1 fruit fly cellular context compared by ENCODE assay signal in the genomic region with DNA sequence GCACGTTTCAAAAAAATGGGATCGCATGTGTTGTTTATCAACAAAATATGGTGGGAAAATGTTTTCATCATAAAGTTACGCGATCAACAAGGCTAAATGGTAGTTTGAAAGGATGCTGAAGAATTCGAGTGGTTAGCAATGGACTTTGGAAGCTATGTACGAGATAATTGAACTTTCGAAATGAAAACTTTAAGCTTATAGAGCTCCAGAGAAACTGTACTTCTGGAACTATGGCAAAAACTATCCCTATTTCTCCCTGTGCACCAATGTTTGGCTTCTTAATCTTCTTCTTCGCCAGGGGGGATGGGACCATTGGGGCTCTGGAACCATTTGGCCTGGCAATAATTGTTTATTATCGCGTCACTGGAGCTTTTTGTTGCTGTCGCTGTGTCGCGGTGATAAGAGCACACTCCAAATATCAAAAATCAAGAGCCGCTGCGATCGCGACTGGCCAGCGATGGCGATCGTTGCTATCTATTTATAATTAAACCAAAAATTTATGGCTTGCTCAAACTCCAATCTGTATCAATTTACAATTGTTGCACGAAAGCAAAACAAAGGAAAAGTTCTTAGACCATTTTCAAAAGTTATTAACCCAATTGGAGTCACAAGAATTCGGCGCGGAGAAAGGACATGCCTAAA.
TF ChIP-seq lines count a peak whose summit lies in the region.

No protein-coding gene starts in this region.

TF ChIP-seq in whole organism, embryonic, 481 proteins besides CTCF, POLR2A, EP300 and RAD21 (continued from another document and continues in another):
- TF ChIP-seq lov (optimal IDR thresholded peaks at IDR 0.05; lab: Kevin White, UChicago) = no peak
- TF ChIP-seq lov (GFP tag; IDR thresholded peaks at IDR 0.05; lab: Robert Waterston, UW) = no peak
- TF ChIP-seq Hsf (GFP tag; optimal IDR thresholded peaks at IDR 0.05; lab: Kevin White, UChicago) = peak; percentile 31
- TF ChIP-seq lbe (GFP tag; optimal IDR thresholded peaks at IDR 0.05; lab: Kevin White, UChicago) = no peak
- no peak for TF ChIP-seq CG15073 (GFP tag; optimal IDR thresholded peaks at IDR 0.05; lab: Kevin White, UChicago)
- peak; percentile 37 for TF ChIP-seq CG12659 (GFP tag; optimal IDR thresholded peaks at IDR 0.05; lab: Kevin White, UChicago)
- no peak for TF ChIP-seq Dref (GFP tag; IDR thresholded peaks at IDR 0.05; lab: Robert Waterston, UW)
- TF ChIP-seq CG6854 (GFP tag; optimal IDR thresholded peaks at IDR 0.05; lab: Kevin White, UChicago) = peak; percentile 29
- TF ChIP-seq CG13624 (GFP tag; optimal IDR thresholded peaks at IDR 0.05; lab: Kevin White, UChicago) = peak; percentile 39
- TF ChIP-seq repo (GFP tag; optimal IDR thresholded peaks at IDR 0.05; lab: Kevin White, UChicago) = no peak
- no peak for TF ChIP-seq CG2202 (tag; optimal IDR thresholded peaks at IDR 0.05; lab: Kevin White, UChicago)
- TF ChIP-seq CG1233 (GFP tag; optimal IDR thresholded peaks at IDR 0.05; lab: Kevin White, UChicago) = peak; percentile 14
- TF ChIP-seq NFAT (GFP tag; IDR thresholded peaks at IDR 0.05; lab: Robert Waterston, UW) = no peak
- no peak for TF ChIP-seq CG5953 (GFP tag; IDR thresholded peaks at IDR 0.05; lab: Robert Waterston, UW)
- TF ChIP-seq Myb (GFP tag; optimal IDR thresholded peaks at IDR 0.05; lab: Kevin White, UChicago) = peak; percentile 36
- peak; percentile 26 for TF ChIP-seq CG2712 (tag; optimal IDR thresholded peaks at IDR 0.05; lab: Kevin White, UChicago)
- no peak for TF ChIP-seq jigr1 (GFP tag; IDR thresholded peaks at IDR 0.05; lab: Robert Waterston, UW)
- TF ChIP-seq psq (GFP tag; optimal IDR thresholded peaks at IDR 0.05; lab: Kevin White, UChicago) = no peak
- no peak for TF ChIP-seq HLH4C (GFP tag; IDR thresholded peaks at IDR 0.05; lab: Robert Waterston, UW; ENCODE audit: partially characterized antibody)
- TF ChIP-seq CG9817 (tag; optimal IDR thresholded peaks at IDR 0.05; lab: Kevin White, UChicago) = peak; percentile 22
- TF ChIP-seq CG7271 (tag; optimal IDR thresholded peaks at IDR 0.05; lab: Kevin White, UChicago) = no peak
- TF ChIP-seq CG3281 (GFP tag; optimal IDR thresholded peaks at IDR 0.05; lab: Kevin White, UChicago) = peak; percentile 65
- no peak for TF ChIP-seq CG14667 (GFP tag; IDR thresholded peaks at IDR 0.05; lab: Robert Waterston, UW)
- TF ChIP-seq pan (optimal IDR thresholded peaks at IDR 0.05; lab: Kevin White, UChicago) = no peak
- no peak for TF ChIP-seq pan (GFP tag; optimal IDR thresholded peaks at IDR 0.05 in 1 of 2, IDR thresholded peaks at IDR 0.05 in 1 of 2)
- TF ChIP-seq ash1 (GFP tag; optimal IDR thresholded peaks at IDR 0.05; lab: Kevin White, UChicago) = no peak
- peak; percentile 41 for TF ChIP-seq D19B (GFP tag; optimal IDR thresholded peaks at IDR 0.05; lab: Kevin White, UChicago)
- no peak for TF ChIP-seq crol (GFP tag; IDR thresholded peaks at IDR 0.05; lab: Robert Waterston, UW)
- TF ChIP-seq CG10321 (GFP tag; IDR thresholded peaks at IDR 0.05; lab: Robert Waterston, UW) = no peak
- TF ChIP-seq CG6813 (GFP tag; optimal IDR thresholded peaks at IDR 0.05; lab: Kevin White, UChicago) = no peak
- no peak for TF ChIP-seq CG7987 (GFP tag; optimal IDR thresholded peaks at IDR 0.05; lab: Kevin White, UChicago)
- no peak for TF ChIP-seq bbx (GFP tag; IDR thresholded peaks at IDR 0.05; lab: Robert Waterston, UW; ENCODE audit: partially characterized antibody)
- peak; percentile 57 for TF ChIP-seq zfh2 (GFP tag; optimal IDR thresholded peaks at IDR 0.05; lab: Kevin White, UChicago)
- TF ChIP-seq CG16779 (GFP tag; IDR thresholded peaks at IDR 0.05; lab: Robert Waterston, UW) = no peak
- TF ChIP-seq CG9876 (GFP tag; optimal IDR thresholded peaks at IDR 0.05; lab: Kevin White, UChicago) = peak; percentile 31
- no peak for TF ChIP-seq Elba2 (GFP tag; optimal IDR thresholded peaks at IDR 0.05; lab: Kevin White, UChicago)
- no peak for TF ChIP-seq B-H1 (GFP tag; IDR thresholded peaks at IDR 0.05; lab: Robert Waterston, UW)
- TF ChIP-seq CG10979 (tag; optimal IDR thresholded peaks at IDR 0.05; lab: Kevin White, UChicago) = no peak
- no peak for TF ChIP-seq CG17912 (GFP tag; optimal IDR thresholded peaks at IDR 0.05; lab: Kevin White, UChicago)
- no peak for TF ChIP-seq Six4 (GFP tag; optimal IDR thresholded peaks at IDR 0.05; lab: Kevin White, UChicago)
- no peak for TF ChIP-seq lola (GFP tag; optimal IDR thresholded peaks at IDR 0.05; lab: Kevin White, UChicago)
- peak; percentile 53 for TF ChIP-seq ind (GFP tag; optimal IDR thresholded peaks at IDR 0.05; lab: Kevin White, UChicago)
- TF ChIP-seq her (GFP tag; optimal IDR thresholded peaks at IDR 0.05; lab: Kevin White, UChicago) = peak; percentile 8
- no peak for TF ChIP-seq CG6175 (GFP tag; IDR thresholded peaks at IDR 0.05; lab: Robert Waterston, UW)
- TF ChIP-seq cas (GFP tag; IDR thresholded peaks at IDR 0.05; lab: Robert Waterston, UW) = no peak
- TF ChIP-seq pnt (GFP tag; optimal IDR thresholded peaks at IDR 0.05; lab: Kevin White, UChicago) = no peak
- TF ChIP-seq tna (GFP tag; IDR thresholded peaks at IDR 0.05; lab: Robert Waterston, UW; ENCODE audit: partially characterized antibody) = no peak
- TF ChIP-seq slbo (GFP tag; IDR thresholded peaks at IDR 0.05; lab: Robert Waterston, UW) = peak; percentile 49; the same call in 1 of the 2 replicates
- no peak for TF ChIP-seq CG10462 (GFP tag; optimal IDR thresholded peaks at IDR 0.05; lab: Kevin White, UChicago)
- TF ChIP-seq Dll (GFP tag; IDR thresholded peaks at IDR 0.05; lab: Robert Waterston, UW; ENCODE audit: partially characterized antibody) = no peak
- TF ChIP-seq unc-4 (GFP tag; IDR thresholded peaks at IDR 0.05; lab: Robert Waterston, UW; ENCODE audit: partially characterized antibody) = no peak
- TF ChIP-seq D (optimal IDR thresholded peaks at IDR 0.05; lab: Kevin White, UChicago) = no peak
- TF ChIP-seq D (GFP tag; optimal IDR thresholded peaks at IDR 0.05; lab: Kevin White, UChicago) = no peak
- TF ChIP-seq Fer2 (tag; optimal IDR thresholded peaks at IDR 0.05; lab: Kevin White, UChicago) = no peak
- TF ChIP-seq maf-S (GFP tag; optimal IDR thresholded peaks at IDR 0.05; lab: Kevin White, UChicago) = peak; percentile 17
- TF ChIP-seq CG3995 (GFP tag; optimal IDR thresholded peaks at IDR 0.05; lab: Kevin White, UChicago) = peak; percentile 15
- peak; percentile 17 for TF ChIP-seq Deaf1 (tag; optimal IDR thresholded peaks at IDR 0.05; lab: Kevin White, UChicago)
- TF ChIP-seq Antp (GFP tag; optimal IDR thresholded peaks at IDR 0.05; lab: Kevin White, UChicago) = peak; percentile 31
- no peak for TF ChIP-seq stc (GFP tag; IDR thresholded peaks at IDR 0.05; lab: Robert Waterston, UW)
- TF ChIP-seq CG30403 (GFP tag; optimal IDR thresholded peaks at IDR 0.05; lab: Kevin White, UChicago) = peak; percentile 59
- peak in 1 of 2 experiments; percentile 55 for TF ChIP-seq Hr51 (GFP tag; optimal IDR thresholded peaks at IDR 0.05; lab: Kevin White, UChicago)
- TF ChIP-seq Bteb2 (GFP tag; optimal IDR thresholded peaks at IDR 0.05; lab: Kevin White, UChicago) = no peak
- TF ChIP-seq Rfx (GFP tag; IDR thresholded peaks at IDR 0.05; lab: Robert Waterston, UW) = peak; percentile 59
- TF ChIP-seq hb (GFP tag; IDR thresholded peaks at IDR 0.05; lab: Robert Waterston, UW; ENCODE audit: partially characterized antibody) = no peak
- peak; percentile 54 for TF ChIP-seq CG10209 (GFP tag; optimal IDR thresholded peaks at IDR 0.05; lab: Kevin White, UChicago)
- no peak for TF ChIP-seq CG15479 (GFP tag; optimal IDR thresholded peaks at IDR 0.05; lab: Kevin White, UChicago)
- TF ChIP-seq ara (GFP tag; IDR thresholded peaks at IDR 0.05; lab: Robert Waterston, UW) = no peak
- TF ChIP-seq Dad (GFP tag; optimal IDR thresholded peaks at IDR 0.05; lab: Kevin White, UChicago) = no peak
- no peak for TF ChIP-seq CG4617 (GFP tag; optimal IDR thresholded peaks at IDR 0.05; lab: Kevin White, UChicago; ENCODE audit: borderline replicate concordance)
- no peak for TF ChIP-seq Nf-YA (GFP tag; IDR thresholded peaks at IDR 0.05; lab: Robert Waterston, UW)
- TF ChIP-seq fu2 (GFP tag; optimal IDR thresholded peaks at IDR 0.05; lab: Kevin White, UChicago) = peak; percentile 13
- no peak for TF ChIP-seq Eip74EF (GFP tag; optimal IDR thresholded peaks at IDR 0.05; lab: Kevin White, UChicago)
- TF ChIP-seq dati (GFP tag; IDR thresholded peaks at IDR 0.05; lab: Robert Waterston, UW) = no peak
- no peak for TF ChIP-seq pb (GFP tag; optimal IDR thresholded peaks at IDR 0.05; lab: Kevin White, UChicago)
- peak; percentile 84 for TF ChIP-seq CG2120 (GFP tag; optimal IDR thresholded peaks at IDR 0.05; lab: Kevin White, UChicago)
- TF ChIP-seq Dip2 (GFP tag; IDR thresholded peaks at IDR 0.05; lab: Robert Waterston, UW) = no peak
- TF ChIP-seq Spps (tag; optimal IDR thresholded peaks at IDR 0.05; lab: Kevin White, UChicago) = no peak
- no peak for TF ChIP-seq crc (GFP tag; optimal IDR thresholded peaks at IDR 0.05; lab: Kevin White, UChicago)
- no peak for TF ChIP-seq NC2α (GFP tag; optimal IDR thresholded peaks at IDR 0.05; lab: Kevin White, UChicago)
- TF ChIP-seq Ravus (GFP tag; IDR thresholded peaks at IDR 0.05; lab: Robert Waterston, UW) = no peak
- no peak for TF ChIP-seq CG4707 (GFP tag; optimal IDR thresholded peaks at IDR 0.05; lab: Kevin White, UChicago)
- TF ChIP-seq so (GFP tag; IDR thresholded peaks at IDR 0.05; lab: Robert Waterston, UW) = no peak
- TF ChIP-seq CG3726 (GFP tag; IDR thresholded peaks at IDR 0.05; lab: Robert Waterston, UW) = no peak
- peak; percentile 74 for TF ChIP-seq BtbVII (GFP tag; optimal IDR thresholded peaks at IDR 0.05; lab: Kevin White, UChicago)
- TF ChIP-seq Scr (GFP tag; IDR thresholded peaks at IDR 0.05; lab: Robert Waterston, UW; ENCODE audit: partially characterized antibody) = no peak
- no peak for TF ChIP-seq CG8765 (GFP tag; IDR thresholded peaks at IDR 0.05; lab: Robert Waterston, UW)
- TF ChIP-seq CG12155 (GFP tag; optimal IDR thresholded peaks at IDR 0.05; lab: Kevin White, UChicago) = no peak
- TF ChIP-seq sc (optimal IDR thresholded peaks at IDR 0.05; lab: Kevin White, UChicago) = no peak
- TF ChIP-seq sc (GFP tag; optimal IDR thresholded peaks at IDR 0.05; lab: Kevin White, UChicago) = no peak
- peak; percentile 69 for TF ChIP-seq CG18619 (GFP tag; optimal IDR thresholded peaks at IDR 0.05; lab: Kevin White, UChicago)
- TF ChIP-seq dmrt99B (tag; optimal IDR thresholded peaks at IDR 0.05; lab: Kevin White, UChicago) = peak; percentile 34
- TF ChIP-seq B-H2 (GFP tag; optimal IDR thresholded peaks at IDR 0.05; lab: Kevin White, UChicago) = no peak
- no peak for TF ChIP-seq CG11456 (GFP tag; IDR thresholded peaks at IDR 0.05; lab: Robert Waterston, UW)
- no peak for TF ChIP-seq CG12219 (GFP tag; optimal IDR thresholded peaks at IDR 0.05; lab: Kevin White, UChicago)
- no peak for TF ChIP-seq MESR4 (GFP tag; optimal IDR thresholded peaks at IDR 0.05; lab: Kevin White, UChicago)
- no peak for TF ChIP-seq cad (GFP tag; optimal IDR thresholded peaks at IDR 0.05; lab: Kevin White, UChicago)
- no peak for TF ChIP-seq tgo (GFP tag; IDR thresholded peaks at IDR 0.05; lab: Robert Waterston, UW)
- peak; percentile 38 for TF ChIP-seq gro (GFP tag; optimal IDR thresholded peaks at IDR 0.05; lab: Kevin White, UChicago)
- peak; percentile 52 for TF ChIP-seq CG12769 (tag; optimal IDR thresholded peaks at IDR 0.05; lab: Kevin White, UChicago)
- TF ChIP-seq da (GFP tag; optimal IDR thresholded peaks at IDR 0.05; lab: Kevin White, UChicago) = no peak
- TF ChIP-seq Mes4 (GFP tag; optimal IDR thresholded peaks at IDR 0.05; lab: Kevin White, UChicago) = no peak
- peak; percentile 96 for TF ChIP-seq sug (tag; optimal IDR thresholded peaks at IDR 0.05; lab: Kevin White, UChicago)
- no peak for TF ChIP-seq hbn (GFP tag; IDR thresholded peaks at IDR 0.05; lab: Robert Waterston, UW; ENCODE audit: partially characterized antibody)
- TF ChIP-seq CG3163 (GFP tag; optimal IDR thresholded peaks at IDR 0.05; lab: Kevin White, UChicago) = no peak
- no peak for TF ChIP-seq CG18764 (GFP tag; optimal IDR thresholded peaks at IDR 0.05; lab: Kevin White, UChicago)
- TF ChIP-seq zf30C (GFP tag; optimal IDR thresholded peaks at IDR 0.05; lab: Kevin White, UChicago) = peak; percentile 2
- TF ChIP-seq cato (GFP tag; optimal IDR thresholded peaks at IDR 0.05; lab: Kevin White, UChicago; ENCODE audit: borderline replicate concordance) = no peak
- no peak for TF ChIP-seq prd (optimal IDR thresholded peaks at IDR 0.05; lab: Kevin White, UChicago)
- TF ChIP-seq prd (GFP tag; IDR thresholded peaks at IDR 0.05; lab: Robert Waterston, UW) = no peak
- TF ChIP-seq sima (GFP tag; optimal IDR thresholded peaks at IDR 0.05; lab: Kevin White, UChicago) = no peak
- no peak for TF ChIP-seq Xrp1 (GFP tag; IDR thresholded peaks at IDR 0.05; lab: Robert Waterston, UW)
- 0 out of 2 replicates have a peak, but pooled peaks have one; percentile 6 for TF ChIP-seq Oaz (GFP tag; IDR thresholded peaks at IDR 0.05; lab: Robert Waterston, UW)
- no peak for TF ChIP-seq bab2 (GFP tag; optimal IDR thresholded peaks at IDR 0.05; lab: Kevin White, UChicago)
- peak; percentile 13 to 55 for TF ChIP-seq Pdp1 (GFP tag; optimal IDR thresholded peaks at IDR 0.05; lab: Kevin White, UChicago)
- TF ChIP-seq Drgx (GFP tag; IDR thresholded peaks at IDR 0.05; lab: Robert Waterston, UW) = no peak
- peak; percentile 40; the same call in 1 of the 3 replicates for TF ChIP-seq Aef1 (GFP tag; IDR thresholded peaks at IDR 0.05; lab: Robert Waterston, UW)
- peak; percentile 9 for TF ChIP-seq schlank (tag; optimal IDR thresholded peaks at IDR 0.05; lab: Kevin White, UChicago)
- peak; percentile 50; the same call in 1 of the 2 replicates for TF ChIP-seq lmd (GFP tag; IDR thresholded peaks at IDR 0.05; lab: Robert Waterston, UW)
- no peak for TF ChIP-seq oc (tag; optimal IDR thresholded peaks at IDR 0.05; lab: Kevin White, UChicago)
- TF ChIP-seq Fer1 (GFP tag; optimal IDR thresholded peaks at IDR 0.05; lab: Kevin White, UChicago) = peak; percentile 71
- no peak for TF ChIP-seq CG11085 (GFP tag; IDR thresholded peaks at IDR 0.05; lab: Robert Waterston, UW)
- no peak; the same call in 1 of the 2 replicates for TF ChIP-seq E2f2 (GFP tag; IDR thresholded peaks at IDR 0.05; lab: Robert Waterston, UW)
- peak; percentile 39 for TF ChIP-seq HmgZ (tag; optimal IDR thresholded peaks at IDR 0.05; lab: Kevin White, UChicago)
- TF ChIP-seq pita (GFP tag; optimal IDR thresholded peaks at IDR 0.05; lab: Kevin White, UChicago) = no peak
- TF ChIP-seq kni (GFP tag; optimal IDR thresholded peaks at IDR 0.05; lab: Kevin White, UChicago) = no peak
- TF ChIP-seq CG7745 (tag; optimal IDR thresholded peaks at IDR 0.05; lab: Kevin White, UChicago) = no peak
- TF ChIP-seq Bdp1 (GFP tag; optimal IDR thresholded peaks at IDR 0.05; lab: Kevin White, UChicago) = no peak
- TF ChIP-seq wdn (GFP tag; IDR thresholded peaks at IDR 0.05; lab: Robert Waterston, UW) = peak; percentile 45; the same call in 1 of the 2 replicates
